Worm (Caenorhabditis elegans) whole organism, young adult: ENCODE results near the gene R04D3.3.

Source experiments
- B0261.1 ChIP-seq: sonication (generic microtip); optimal IDR thresholded peaks from 2 replicates; lab custom pipeline; 2016; ENCODE audit warnings: mild to moderate bottlenecking, missing genetic modification characterization, moderate library complexity, missing compliant biosample characterization
- B0336.3 ChIP-seq: fragments of 200-800 bp; sonication (Bioruptor generic); IDR thresholded peaks from 2 replicates; pipeline ENCODE4 v1.3.6; 2022; ENCODE audit warnings: missing genetic modification characterization, missing compliant biosample characterization
- F10E7.11 ChIP-seq: sonication (generic microtip); optimal IDR thresholded peaks from 2 replicates; lab custom pipeline; 2017; ENCODE audit warnings: mild to moderate bottlenecking, missing genetic modification characterization, moderate library complexity, missing compliant biosample characterization
- F49E8.2 ChIP-seq: sonication (generic microtip); optimal IDR thresholded peaks from 3 replicates; lab custom pipeline; 2017; ENCODE audit warnings: missing genetic modification characterization, mild to moderate bottlenecking, missing compliant biosample characterization, antibody characterized with exemption, moderate library complexity; ENCODE audit not compliant: insufficient read depth
- F55B11.4 ChIP-seq: sonication (generic microtip); optimal IDR thresholded peaks from 2 replicates; lab custom pipeline; 2016; ENCODE audit warnings: missing compliant biosample characterization, missing genetic modification characterization, borderline replicate concordance; ENCODE audit not compliant: insufficient read depth
- F57A8.1 ChIP-seq: fragments of 200-800 bp; sonication (Bioruptor generic); optimal IDR thresholded peaks from 2 replicates; lab custom pipeline; 2018; ENCODE audit warnings: mild to moderate bottlenecking, missing genetic modification characterization, moderate library complexity, missing compliant biosample characterization
- K11D2.4 ChIP-seq: fragments of 200-800 bp; sonication (Bioruptor generic); IDR thresholded peaks from 2 replicates; pipeline ENCODE4 v1.3.6; 2022; ENCODE audit warnings: missing genetic modification reagents, missing genetic modification characterization, missing compliant biosample characterization
- K12H6.12 ChIP-seq: fragments of 200-800 bp; sonication (Bioruptor generic); optimal IDR thresholded peaks from 2 replicates; lab custom pipeline; 2018; ENCODE audit warnings: mild to moderate bottlenecking, missing genetic modification characterization, missing compliant biosample characterization
- T07F8.4 ChIP-seq: sonication (generic microtip); optimal IDR thresholded peaks from 2 replicates; lab custom pipeline; 2016; ENCODE audit warnings: mild to moderate bottlenecking, missing genetic modification characterization, moderate library complexity, missing compliant biosample characterization
- Y67H2A.10 ChIP-seq: fragments of 200-800 bp; sonication (Bioruptor generic); conservative IDR thresholded peaks from 2 replicates; pipeline ENCODE4 v1.3.6; 2022; ENCODE audit warnings: missing genetic modification reagents, missing genetic modification characterization, missing compliant biosample characterization
- Y95B8A.8 ChIP-seq: fragments of 200-800 bp; sonication (Bioruptor generic); IDR thresholded peaks from 2 replicates; pipeline ENCODE4 v1.3.6; 2022; ENCODE audit warnings: missing genetic modification reagents, missing genetic modification characterization, missing compliant biosample characterization
- ZK185.1 ChIP-seq: sonication (generic microtip); optimal IDR thresholded peaks from 2 replicates; lab custom pipeline; 2016; ENCODE audit warnings: mild to moderate bottlenecking, missing genetic modification characterization, missing compliant biosample characterization; ENCODE audit not compliant: poor library complexity, severe bottlenecking
- akir-1 ChIP-seq: fragments of 200-800 bp; sonication (Bioruptor generic); optimal IDR thresholded peaks from 2 replicates; lab custom pipeline; 2018; ENCODE audit warnings: mild to moderate bottlenecking, missing genetic modification characterization, moderate library complexity, missing compliant biosample characterization
- aptf-2 ChIP-seq: fragments of 200-800 bp; sonication (Bioruptor generic); conservative IDR thresholded peaks from 2 replicates; pipeline ENCODE4 v1.3.6; 2022; ENCODE audit warnings: missing genetic modification reagents, missing genetic modification characterization, missing compliant biosample characterization
- bed-2 ChIP-seq: fragments of 200-800 bp; sonication (Bioruptor generic); IDR thresholded peaks from 2 replicates; pipeline ENCODE4 v1.3.6; 2022; ENCODE audit warnings: missing genetic modification reagents, missing genetic modification characterization, missing compliant biosample characterization
- dpff-1 ChIP-seq: sonication (generic microtip); optimal IDR thresholded peaks from 2 replicates; lab custom pipeline; 2017; ENCODE audit warnings: mild to moderate bottlenecking, missing genetic modification characterization, missing compliant biosample characterization
- egrh-3 ChIP-seq: fragments of 200-800 bp; sonication (Bioruptor generic); IDR thresholded peaks from 2 replicates; pipeline ENCODE4 v1.3.6; 2022; ENCODE audit warnings: missing genetic modification reagents, missing genetic modification characterization, missing compliant biosample characterization
- him-1 ChIP-seq: sonication (generic microtip); optimal IDR thresholded peaks from 2 replicates; lab custom pipeline; 2016; ENCODE audit warnings: missing genotype, missing genetic modification reagents, missing genetic modification characterization, missing compliant biosample characterization
- hlh-12 ChIP-seq: sonication (generic microtip); optimal IDR thresholded peaks from 2 replicates; lab custom pipeline; 2016; ENCODE audit warnings: missing genetic modification characterization, missing compliant biosample characterization
- lag-1 ChIP-seq: fragments of 200-800 bp; sonication (Bioruptor generic); IDR thresholded peaks from 2 replicates; pipeline ENCODE4 v1.3.6; 2022; ENCODE audit warnings: missing genetic modification reagents, missing genetic modification characterization, missing compliant biosample characterization
- let-526 ChIP-seq: fragments of 200-800 bp; sonication (Bioruptor generic); IDR thresholded peaks from 2 replicates; pipeline ENCODE4 v1.3.6; 2022; ENCODE audit warnings: missing genetic modification reagents, missing genetic modification characterization, missing compliant biosample characterization
- let-607 ChIP-seq, 2 experiments: fragments of 200-800 bp in 1 of 2; sonication (Bioruptor generic) in 1 of 2; sonication (generic microtip) in 1 of 2; optimal IDR thresholded peaks; 2 replicates each; lab custom pipeline; 2016 to 2018; ENCODE audit warnings: mild to moderate bottlenecking in 2 of 2, missing compliant biosample characterization in 2 of 2, missing genetic modification characterization in 2 of 2, moderate library complexity in 2 of 2, missing genotype in 1 of 2
- lin-26 ChIP-seq: fragments of 200-800 bp; sonication (Bioruptor generic); IDR thresholded peaks from 2 replicates; pipeline ENCODE4 v1.3.6; 2022; ENCODE audit warnings: missing genetic modification reagents, missing genetic modification characterization, missing compliant biosample characterization
- lsy-27 ChIP-seq: sonication (generic microtip); optimal IDR thresholded peaks from 2 replicates; lab custom pipeline; 2017; ENCODE audit warnings: missing genetic modification characterization, mild to moderate bottlenecking, missing compliant biosample characterization, antibody characterized with exemption, missing genotype, borderline replicate concordance; ENCODE audit not compliant: insufficient read depth
- madf-3 ChIP-seq: fragments of 200-800 bp; sonication (Bioruptor generic); IDR thresholded peaks from 2 replicates; pipeline ENCODE4 v1.3.6; 2022; ENCODE audit warnings: missing genetic modification reagents, missing genetic modification characterization, missing compliant biosample characterization
- madf-6 ChIP-seq: fragments of 200-800 bp; sonication (Bioruptor generic); IDR thresholded peaks from 2 replicates; pipeline ENCODE4 v1.3.6; 2022; ENCODE audit warnings: missing genetic modification reagents, missing genetic modification characterization, missing compliant biosample characterization
- madf-8 ChIP-seq: fragments of 200-800 bp; sonication (Bioruptor generic); conservative IDR thresholded peaks from 2 replicates; pipeline ENCODE4 v1.3.6; 2022; ENCODE audit warnings: missing genetic modification reagents, missing genetic modification characterization, missing compliant biosample characterization
- mes-4 ChIP-seq: sonication (generic microtip); optimal IDR thresholded peaks from 2 replicates; lab custom pipeline; 2016; ENCODE audit warnings: missing genotype, missing genetic modification characterization, missing compliant biosample characterization
- nfyb-1 ChIP-seq: fragments of 200-800 bp; sonication (Bioruptor generic); IDR thresholded peaks from 2 replicates; pipeline ENCODE4 v1.3.6; 2022; ENCODE audit warnings: missing genetic modification reagents, missing genetic modification characterization, missing compliant biosample characterization
- nhr-179 ChIP-seq: sonication (generic microtip); optimal IDR thresholded peaks from 2 replicates; lab custom pipeline; 2016; ENCODE audit warnings: mild to moderate bottlenecking, missing genetic modification characterization, missing compliant biosample characterization
- rec-8 ChIP-seq, 2 experiments: sonication (generic microtip); optimal IDR thresholded peaks; 2 replicates each; lab custom pipeline; 2016; ENCODE audit warnings: mild to moderate bottlenecking in 2 of 2, missing genetic modification characterization in 2 of 2, missing genetic modification reagents in 2 of 2, missing genotype in 2 of 2, missing biosample characterization in 1 of 2, missing compliant biosample characterization in 1 of 2, moderate library complexity in 1 of 2
- rpc-1 ChIP-seq, 2 experiments: fragments of 150-350 bp in 1 of 2; sonication (generic microtip) in 1 of 2; optimal IDR thresholded peaks; 2 replicates each; lab custom pipeline; 2014 to 2018; ENCODE audit warnings: missing biosample characterization in 1 of 2, missing genetic modification characterization in 1 of 2, missing genetic modification reagents in 1 of 2, missing genotype in 1 of 2
- sdz-38 ChIP-seq: sonication (generic microtip); optimal IDR thresholded peaks from 2 replicates; lab custom pipeline; 2016; ENCODE audit warnings: missing genotype, missing genetic modification characterization, missing compliant biosample characterization
- snpc-1.3 ChIP-seq: sonication (generic microtip); optimal IDR thresholded peaks from 2 replicates; lab custom pipeline; 2017; ENCODE audit warnings: missing genetic modification characterization, mild to moderate bottlenecking, missing compliant biosample characterization, antibody characterized with exemption, moderate library complexity, missing genotype, missing genetic modification reagents; ENCODE audit not compliant: insufficient read depth
- snpc-3.4 ChIP-seq: sonication (generic microtip); optimal IDR thresholded peaks from 2 replicates; lab custom pipeline; 2017; ENCODE audit warnings: missing genetic modification characterization, mild to moderate bottlenecking, missing compliant biosample characterization, antibody characterized with exemption, moderate library complexity, missing genotype, missing genetic modification reagents
- snpc-4 ChIP-seq, 5 experiments: fragments of 150-350 bp in 1 of 5; sonication (generic microtip) in 4 of 5; optimal IDR thresholded peaks; 2 replicates each; lab custom pipeline; 2014 to 2018; ENCODE audit warnings: missing genetic modification characterization in 5 of 5, missing biosample characterization in 3 of 5, antibody characterized with exemption in 2 of 5, mild to moderate bottlenecking in 2 of 5, missing compliant biosample characterization in 2 of 5, missing genotype in 2 of 5, moderate library complexity in 2 of 5, missing genetic modification reagents in 1 of 5
- tbp1 ChIP-seq: fragments of 200-800 bp; sonication (Bioruptor generic); optimal IDR thresholded peaks from 2 replicates; lab custom pipeline; 2018; ENCODE audit warnings: mild to moderate bottlenecking, missing genetic modification characterization, missing compliant biosample characterization
- tbx-9 ChIP-seq: sonication (generic microtip); optimal IDR thresholded peaks from 2 replicates; lab custom pipeline; 2016; ENCODE audit warnings: borderline replicate concordance, missing genetic modification characterization, inconsistent platforms, missing compliant biosample characterization
- unc-62 ChIP-seq: fragments of 150-350 bp; optimal IDR thresholded peaks from 2 replicates; lab custom pipeline; 2014; ENCODE audit warnings: missing biosample characterization, missing genetic modification reagents, missing genetic modification characterization
- xnd-1 ChIP-seq: sonication (generic microtip); optimal IDR thresholded peaks from 2 replicates; lab custom pipeline; 2016; ENCODE audit warnings: missing genotype, missing genetic modification reagents, missing genetic modification characterization, missing compliant biosample characterization
- zfh-2 ChIP-seq: fragments of 200-800 bp; sonication (Bioruptor generic); conservative IDR thresholded peaks from 2 replicates; pipeline ENCODE4 v1.3.6; 2022; ENCODE audit warnings: missing genetic modification reagents, missing genetic modification characterization, missing compliant biosample characterization
- ztf-26 ChIP-seq: sonication (generic microtip); optimal IDR thresholded peaks from 2 replicates; lab custom pipeline; 2017; ENCODE audit warnings: missing genetic modification characterization, missing compliant biosample characterization
- ztf-28 ChIP-seq: fragments of 200-800 bp; sonication (Bioruptor generic); IDR thresholded peaks from 2 replicates; pipeline ENCODE4 v1.3.6; 2022; ENCODE audit warnings: missing genetic modification reagents, missing genetic modification characterization, missing compliant biosample characterization
- ztf-3 ChIP-seq: fragments of 200-800 bp; sonication (Bioruptor generic); optimal IDR thresholded peaks from 2 replicates; lab custom pipeline; 2018; ENCODE audit warnings: mild to moderate bottlenecking, missing genetic modification characterization, missing compliant biosample characterization

The R04D3.3 gene

DNA sequence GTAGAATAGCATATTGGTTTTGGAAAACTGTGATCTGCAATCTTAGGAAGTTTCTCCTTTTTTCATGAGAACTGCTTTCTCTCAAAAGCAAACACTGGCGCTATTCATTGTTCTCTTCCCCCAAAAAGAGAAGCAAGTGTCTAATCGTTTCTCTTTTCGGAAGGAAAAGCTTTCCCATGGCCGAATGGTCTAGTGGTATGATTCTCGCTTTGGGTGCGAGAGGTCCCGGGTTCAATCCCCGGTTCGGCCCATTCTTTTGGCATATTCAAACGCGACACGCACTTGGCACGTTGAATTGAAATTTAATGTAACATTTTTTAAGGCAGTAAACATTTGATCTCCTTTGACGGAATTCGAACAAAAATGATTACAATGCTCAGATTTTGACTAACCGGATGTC, 17.4 kb upstream of the R04D3.3 start (continued):
- no peak for TF ChIP-seq dpff-1 (tag; lab: Kevin White, UChicago)
- no peak for TF ChIP-seq madf-3 (GFP tag; lab: Robert Waterston, UW)
- TF ChIP-seq tbp1: peak; percentile 86
- TF ChIP-seq madf-8 (GFP tag; lab: Robert Waterston, UW): no peak
- TF ChIP-seq nhr-179 (tag; lab: Kevin White, UChicago): no peak
- TF ChIP-seq F57A8.1 (GFP tag; lab: Kevin White, UChicago): no peak
- TF ChIP-seq snpc-3.4 (tag; lab: Kevin White, UChicago): no peak
- no peak for TF ChIP-seq bed-2
- no peak for TF ChIP-seq egrh-3
- no peak for TF ChIP-seq F55B11.4 (tag; lab: Kevin White, UChicago)
- TF ChIP-seq snpc-4 (GFP tag; optimal IDR thresholded peaks at IDR 0.05; lab: Kevin White, UChicago): peak; percentile 47
- peak in 2 of 4 experiments; percentile 10 to 60 for TF ChIP-seq snpc-4 (tag; optimal IDR thresholded peaks at IDR 0.05; lab: Kevin White, UChicago)
- TF ChIP-seq hlh-12 (tag; lab: Kevin White, UChicago): no peak
- TF ChIP-seq mes-4 (tag; lab: Kevin White, UChicago): no peak
- no peak for TF ChIP-seq F10E7.11 (tag; lab: Kevin White, UChicago)
- peak; percentile 15 for TF ChIP-seq ZK185.1 (tag; lab: Kevin White, UChicago)

DNA sequence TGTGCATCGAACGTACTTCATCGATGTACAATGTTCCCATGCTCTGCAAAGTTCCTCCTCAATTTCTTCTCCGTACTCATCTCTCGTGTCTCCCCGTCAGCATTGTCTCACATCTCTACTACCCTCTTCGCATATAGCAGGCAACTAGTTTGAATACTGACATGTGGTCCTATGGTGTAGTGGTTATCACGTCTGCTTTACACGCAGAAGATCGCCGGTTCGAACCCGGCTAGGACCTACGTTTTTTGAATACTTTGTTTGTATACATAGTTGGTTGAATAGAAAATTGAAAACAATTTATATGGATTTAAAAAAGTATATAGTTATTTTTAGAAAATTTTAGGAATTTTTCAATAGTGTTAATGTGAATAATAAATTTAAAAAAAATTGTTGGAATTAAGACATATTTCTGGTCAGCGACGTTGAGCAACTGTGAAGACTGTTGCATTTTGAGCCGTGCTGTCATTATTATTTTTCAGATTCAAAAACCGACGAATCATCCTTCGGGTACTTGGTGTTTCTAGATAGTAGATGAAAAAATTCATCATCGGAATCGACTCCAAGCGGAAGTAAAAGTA, 16.5 kb upstream of the R04D3.3 start:
- TF ChIP-seq him-1 (tag; lab: Kevin White, UChicago) (peak; percentile 89), sdz-38 (no peak), ztf-28 (peak; percentile 64; the same call in 1 of the 2 replicates), Y67H2A.10 (GFP tag; lab: Robert Waterston, UW) (no peak), F57A8.1 (GFP tag; lab: Kevin White, UChicago) (peak; percentile 82), Y95B8A.8 (peak; percentile 79), lag-1 (GFP tag; lab: Robert Waterston, UW) (no peak), ztf-26 (tag; lab: Kevin White, UChicago) (peak; percentile 81), tbx-9 (tag; lab: Kevin White, UChicago) (peak; percentile 72), lsy-27 (peak; percentile 76), K12H6.12 (tag; lab: Kevin White, UChicago) (peak; percentile 85), B0261.1 (tag; lab: Kevin White, UChicago) (peak; percentile 98), unc-62 (GFP tag; lab: Kevin White, UChicago) (no peak), nfyb-1 (GFP tag; lab: Robert Waterston, UW) (peak; percentile 92), lin-26 (GFP tag; lab: Robert Waterston, UW) (peak; percentile 97), xnd-1 (no peak), K11D2.4 (peak; percentile 82), let-607 (tag; optimal IDR thresholded peaks at IDR 0.05; lab: Kevin White, UChicago) (peak; percentile 56 to 71), akir-1 (GFP tag; lab: Kevin White, UChicago) (no peak), T07F8.4 (peak; percentile 89), rpc-1 (optimal IDR thresholded peaks at IDR 0.05; lab: Kevin White, UChicago) (peak; percentile 99), rpc-1 (tag; optimal IDR thresholded peaks at IDR 0.05; lab: Kevin White, UChicago) (peak; percentile 100), zfh-2 (GFP tag; lab: Robert Waterston, UW) (no peak), B0336.3 (GFP tag; lab: Robert Waterston, UW) (no peak; the same call in 1 of the 2 replicates), ztf-3 (GFP tag; lab: Kevin White, UChicago) (peak; percentile 61), let-526 (GFP tag; lab: Robert Waterston, UW) (0 out of 2 replicates have a peak, but pooled peaks have one; percentile 78), rec-8 (tag; optimal IDR thresholded peaks at IDR 0.05; lab: Kevin White, UChicago) (peak; percentile 91 to 94), madf-6 (GFP tag; lab: Robert Waterston, UW) (no peak; the same call in 1 of the 2 replicates), snpc-1.3 (tag; lab: Kevin White, UChicago) (peak; percentile 91), F49E8.2 (tag; lab: Kevin White, UChicago) (no peak), aptf-2 (GFP tag; lab: Robert Waterston, UW) (no peak)
